Fruit fly (Drosophila melanogaster) Kc167 (cell line): Measurements from ENCODE around the gene Arf1.

Source experiments
- Myc ChIP-seq: fragments of >200 bp; optimal IDR thresholded peaks from 2 replicates; lab custom pipeline; 2017; ENCODE audit warnings: missing external identifiers
- Sin3A ChIP-seq: fragments of >200 bp; optimal IDR thresholded peaks from 2 replicates; lab custom pipeline; 2018; ENCODE audit warnings: missing external identifiers
- h ChIP-seq: fragments of >200 bp; optimal IDR thresholded peaks from 3 replicates; lab custom pipeline; 2018; ENCODE audit warnings: missing external identifiers
- insv ChIP-seq: fragments of >200 bp; optimal IDR thresholded peaks from 3 replicates; lab custom pipeline; 2018; ENCODE audit warnings: missing external identifiers
- psq ChIP-seq: fragments of >200 bp; optimal IDR thresholded peaks from 2 replicates; lab custom pipeline; 2017; ENCODE audit warnings: missing external identifiers
- ttk ChIP-seq: sonication (Bioruptor generic); optimal IDR thresholded peaks from 2 replicates; lab custom pipeline; 2017; ENCODE audit warnings: missing external identifiers

Gene Arf1

dm6 chr3L:22830132-22830697 lies 41.8 kb downstream of the Arf1 start:
- no peak for TF ChIP-seq psq (lab: Kevin White, UChicago)
- TF ChIP-seq Sin3A (lab: Kevin White, UChicago) = no peak
- no peak for TF ChIP-seq h (lab: Kevin White, UChicago)
- TF ChIP-seq insv = no peak
- no peak for TF ChIP-seq Myc (lab: Kevin White, UChicago)
- TF ChIP-seq ttk (lab: Kevin White, UChicago) = no peak

- TF ChIP-seq insv = no peak
- no peak for TF ChIP-seq psq (lab: Kevin White, UChicago)
- no peak for TF ChIP-seq h (lab: Kevin White, UChicago)
- TF ChIP-seq ttk (lab: Kevin White, UChicago) = no peak
Measured at dm6 chr3L:22826236-22826635, 45.8 kb downstream of the Arf1 start.

- TF ChIP-seq insv (no peak), Sin3A (lab: Kevin White, UChicago) (no peak), ttk (lab: Kevin White, UChicago) (no peak), Myc (lab: Kevin White, UChicago) (no peak), h (lab: Kevin White, UChicago) (no peak), psq (lab: Kevin White, UChicago) (no peak)
Measured at dm6 chr3L:22824668-22825192, 47.3 kb downstream of the Arf1 start.

dm6 chr3L:22823230-22823629 lies 48.8 kb downstream of the Arf1 start:
- TF ChIP-seq h (lab: Kevin White, UChicago) = no peak
- no peak for TF ChIP-seq Myc (lab: Kevin White, UChicago)
- no peak for TF ChIP-seq ttk (lab: Kevin White, UChicago)
- no peak for TF ChIP-seq Sin3A (lab: Kevin White, UChicago)
- TF ChIP-seq psq (lab: Kevin White, UChicago) = no peak
- no peak for TF ChIP-seq insv

- TF ChIP-seq psq (lab: Kevin White, UChicago) (no peak), h (lab: Kevin White, UChicago) (no peak), insv (no peak), ttk (lab: Kevin White, UChicago) (no peak), Sin3A (lab: Kevin White, UChicago) (no peak), Myc (lab: Kevin White, UChicago) (no peak)
Measured at dm6 chr3L:22822544-22823175, 49.4 kb downstream of the Arf1 start.

dm6 chr3L:22821377-22821776 lies 50.7 kb downstream of the Arf1 start:
- TF ChIP-seq ttk (lab: Kevin White, UChicago) = no peak
- TF ChIP-seq psq (lab: Kevin White, UChicago) = no peak
- no peak for TF ChIP-seq Sin3A (lab: Kevin White, UChicago)
- TF ChIP-seq insv = no peak
- TF ChIP-seq Myc (lab: Kevin White, UChicago) = no peak
- TF ChIP-seq h (lab: Kevin White, UChicago) = no peak

- TF ChIP-seq Sin3A (lab: Kevin White, UChicago) = no peak
- TF ChIP-seq insv = no peak
- TF ChIP-seq h (lab: Kevin White, UChicago) = no peak
- no peak for TF ChIP-seq ttk (lab: Kevin White, UChicago)
- TF ChIP-seq Myc (lab: Kevin White, UChicago) = no peak
- no peak for TF ChIP-seq psq (lab: Kevin White, UChicago)
Measured at dm6 chr3L:22820190-22820589, 51.8 kb downstream of the Arf1 start.
